Fruit fly (Drosophila melanogaster) whole organism, embryonic: Measurements from ENCODE around the gene CG8420.

ENCODE experiments used
- ATbp ChIP-seq: fragments of 200-800 bp; sonication (Bioruptor generic); optimal IDR thresholded peaks from 2 replicates; lab custom pipeline; 2017; ENCODE audit warnings: missing biosample characterization, mild to moderate bottlenecking, missing genetic modification characterization, missing genetic modification reagents
- Bdp1 ChIP-seq: fragments of 200-800 bp; sonication (Bioruptor generic); optimal IDR thresholded peaks from 3 replicates; lab custom pipeline; 2016; ENCODE audit warnings: missing biosample characterization, missing genetic modification characterization
- CG10147 ChIP-seq: fragments of 200-800 bp; sonication (Bioruptor generic); optimal IDR thresholded peaks from 2 replicates; lab custom pipeline; 2019; ENCODE audit warnings: missing biosample characterization, mild to moderate bottlenecking, missing genetic modification characterization, moderate library complexity
- CG10274 ChIP-seq: fragments of 200-800 bp; sonication (Bioruptor generic); optimal IDR thresholded peaks from 3 replicates; lab custom pipeline; 2017; ENCODE audit warnings: missing biosample characterization, mild to moderate bottlenecking, missing genetic modification characterization
- CG10431 ChIP-seq: fragments of 200-800 bp; sonication (Bioruptor generic); optimal IDR thresholded peaks from 3 replicates; lab custom pipeline; 2018; ENCODE audit warnings: missing biosample characterization, mild to moderate bottlenecking, missing genetic modification characterization
- CG12769 ChIP-seq: fragments of 200-800 bp; sonication (Bioruptor generic); optimal IDR thresholded peaks from 2 replicates; lab custom pipeline; 2019; ENCODE audit warnings: missing biosample characterization, mild to moderate bottlenecking, missing genetic modification characterization, moderate library complexity
- CG14710 ChIP-seq: fragments of 200-800 bp; sonication (Bioruptor generic); optimal IDR thresholded peaks from 3 replicates; lab custom pipeline; 2019; ENCODE audit warnings: missing biosample characterization, mild to moderate bottlenecking, missing genetic modification characterization, moderate library complexity
- CG14965 ChIP-seq: fragments of 200-800 bp; sonication (Bioruptor generic); optimal IDR thresholded peaks from 2 replicates; lab custom pipeline; 2016; ENCODE audit warnings: missing biosample characterization, missing genetic modification characterization, borderline replicate concordance
- CG1602 ChIP-seq: fragments of 200-800 bp; sonication (Bioruptor generic); optimal IDR thresholded peaks from 3 replicates; lab custom pipeline; 2016; ENCODE audit warnings: missing biosample characterization, missing genetic modification characterization
- CG17328 ChIP-seq: fragments of 200-800 bp; sonication (Bioruptor generic); IDR thresholded peaks from 2 replicates; pipeline ENCODE4 v1.3.6; 2022; ENCODE audit warnings: missing biosample characterization, missing genetic modification characterization
- CG17568 ChIP-seq: fragments of 200-800 bp; sonication (Bioruptor generic); optimal IDR thresholded peaks from 2 replicates; lab custom pipeline; 2018; ENCODE audit warnings: missing biosample characterization, mild to moderate bottlenecking, missing genetic modification characterization, moderate library complexity
- CG17802 ChIP-seq: fragments of 200-800 bp; sonication (Bioruptor generic); optimal IDR thresholded peaks from 2 replicates; lab custom pipeline; 2018; ENCODE audit warnings: missing biosample characterization, mild to moderate bottlenecking, missing genetic modification characterization, moderate library complexity
- CG2120 ChIP-seq: fragments of 200-800 bp; sonication (Bioruptor generic); optimal IDR thresholded peaks from 3 replicates; lab custom pipeline; 2016; ENCODE audit warnings: missing biosample characterization, missing genetic modification characterization
- CG2129 ChIP-seq: fragments of 200-800 bp; sonication (Bioruptor generic); IDR thresholded peaks from 2 replicates; pipeline ENCODE4 v1.3.6; 2022; ENCODE audit warnings: missing biosample characterization, missing genetic modification characterization; ENCODE audit not compliant: partially characterized antibody
- CG2712 ChIP-seq: fragments of 200-800 bp; optimal IDR thresholded peaks from 3 replicates; lab custom pipeline; 2019; ENCODE audit warnings: missing biosample characterization, mild to moderate bottlenecking, missing genetic modification characterization, moderate library complexity
- CG3163 ChIP-seq: fragments of 200-800 bp; sonication (Bioruptor generic); optimal IDR thresholded peaks from 3 replicates; lab custom pipeline; 2016; ENCODE audit warnings: missing biosample characterization, missing genetic modification characterization
- CG3838 ChIP-seq: fragments of 200-800 bp; sonication (Bioruptor generic); optimal IDR thresholded peaks from 3 replicates; lab custom pipeline; 2016; ENCODE audit warnings: missing biosample characterization, missing genetic modification characterization
- CG42726 ChIP-seq: fragments of 200-800 bp; sonication (Bioruptor generic); IDR thresholded peaks from 2 replicates; pipeline ENCODE4 v1.3.6; 2022; ENCODE audit warnings: missing biosample characterization, missing genetic modification characterization; ENCODE audit not compliant: partially characterized antibody
- CG4854 ChIP-seq: fragments of 200-800 bp; sonication (Bioruptor generic); optimal IDR thresholded peaks from 2 replicates; lab custom pipeline; 2016; ENCODE audit warnings: missing biosample characterization, missing genetic modification characterization, inconsistent platforms
- CG7372 ChIP-seq: fragments of 200-800 bp; sonication (Bioruptor generic); IDR thresholded peaks from 2 replicates; pipeline ENCODE4 v1.3.6; 2022; ENCODE audit warnings: missing biosample characterization, missing genetic modification characterization
- CG8290 ChIP-seq, 3 experiments: fragments of 200-800 bp; sonication (Bioruptor generic); optimal IDR thresholded peaks; 2 replicates each; lab custom pipeline; 2016 to 2019; ENCODE audit warnings: missing biosample characterization in 3 of 3, missing genetic modification characterization in 3 of 3, mild to moderate bottlenecking in 2 of 3, moderate library complexity in 1 of 3
- CG9797 ChIP-seq: fragments of 200-800 bp; sonication (Bioruptor generic); optimal IDR thresholded peaks from 3 replicates; lab custom pipeline; 2018; ENCODE audit warnings: missing biosample characterization, mild to moderate bottlenecking, missing genetic modification characterization
- CTCF ChIP-seq: fragments of 200-800 bp; sonication (Bioruptor generic); optimal IDR thresholded peaks from 2 replicates; lab custom pipeline; 2017; ENCODE audit warnings: missing biosample characterization, mild to moderate bottlenecking, missing genetic modification characterization, moderate library complexity
- ERR ChIP-seq: fragments of 200-800 bp; sonication (Bioruptor generic); optimal IDR thresholded peaks from 2 replicates; lab custom pipeline; 2016; ENCODE audit warnings: missing biosample characterization, missing genetic modification characterization
- Fer2 ChIP-seq: fragments of 200-800 bp; sonication (Bioruptor generic); optimal IDR thresholded peaks from 2 replicates; lab custom pipeline; 2018; ENCODE audit warnings: missing biosample characterization, mild to moderate bottlenecking, missing genetic modification characterization, moderate library complexity
- HLH3B ChIP-seq: fragments of 200-800 bp; sonication (Bioruptor generic); IDR thresholded peaks from 2 replicates; pipeline ENCODE4 v1.3.6; 2022; ENCODE audit warnings: missing biosample characterization, missing genetic modification characterization
- Hand ChIP-seq: fragments of 200-800 bp; sonication (Bioruptor generic); optimal IDR thresholded peaks from 2 replicates; lab custom pipeline; 2017; ENCODE audit warnings: mild to moderate bottlenecking, missing biosample characterization, missing genetic modification reagents, missing genetic modification characterization
- HmgZ ChIP-seq: fragments of 200-800 bp; sonication (Bioruptor generic); optimal IDR thresholded peaks from 2 replicates; lab custom pipeline; 2018; ENCODE audit warnings: missing biosample characterization, mild to moderate bottlenecking, missing genetic modification characterization
- Mrtf ChIP-seq: fragments of 200-800 bp; sonication (Bioruptor generic); IDR thresholded peaks from 3 replicates; pipeline ENCODE4 v1.3.6; 2022; ENCODE audit warnings: missing biosample characterization, missing genetic modification characterization
- Neu2 ChIP-seq: fragments of 200-800 bp; sonication (Bioruptor generic); optimal IDR thresholded peaks from 3 replicates; lab custom pipeline; 2016; ENCODE audit warnings: missing biosample characterization, missing genetic modification characterization, borderline replicate concordance
- Sox100B ChIP-seq: fragments of 200-800 bp; sonication (Bioruptor generic); optimal IDR thresholded peaks from 3 replicates; lab custom pipeline; 2018; ENCODE audit warnings: missing biosample characterization, mild to moderate bottlenecking, missing genetic modification characterization
- Sox102F ChIP-seq: fragments of 200-800 bp; sonication (Bioruptor generic); optimal IDR thresholded peaks from 2 replicates; lab custom pipeline; 2018; ENCODE audit warnings: missing biosample characterization, mild to moderate bottlenecking, missing genetic modification characterization, moderate library complexity
- Spps ChIP-seq: fragments of 200-800 bp; sonication (Bioruptor generic); optimal IDR thresholded peaks from 2 replicates; lab custom pipeline; 2018; ENCODE audit warnings: missing biosample characterization, mild to moderate bottlenecking, missing genetic modification characterization
- aop ChIP-seq: fragments of 200-800 bp; sonication (Bioruptor generic); IDR thresholded peaks from 2 replicates; pipeline ENCODE4 v1.3.6; 2022; ENCODE audit warnings: missing biosample characterization, missing genetic modification characterization
- dimm ChIP-seq: fragments of 200-800 bp; sonication (Bioruptor generic); IDR thresholded peaks from 2 replicates; pipeline ENCODE4 v1.3.6; 2022; ENCODE audit warnings: missing biosample characterization, missing genetic modification characterization
- hth ChIP-seq: fragments of >200 bp; optimal IDR thresholded peaks from 2 replicates; lab custom pipeline; 2017; ENCODE audit warnings: inconsistent platforms
- ind ChIP-seq: fragments of 200-800 bp; sonication (Bioruptor generic); optimal IDR thresholded peaks from 3 replicates; lab custom pipeline; 2016; ENCODE audit warnings: missing biosample characterization, missing genetic modification characterization
- klu ChIP-seq: fragments of 200-800 bp; sonication (Bioruptor generic); IDR thresholded peaks from 2 replicates; pipeline ENCODE4 v1.3.6; 2022; ENCODE audit warnings: missing biosample characterization, missing genetic modification characterization
- knrl ChIP-seq: fragments of 200-800 bp; sonication (Bioruptor generic); IDR thresholded peaks from 3 replicates; pipeline ENCODE4 v1.3.6; 2022; ENCODE audit warnings: missing biosample characterization, missing genetic modification characterization; ENCODE audit not compliant: partially characterized antibody
- lbe ChIP-seq: fragments of 200-800 bp; sonication (Bioruptor generic); optimal IDR thresholded peaks from 2 replicates; lab custom pipeline; 2016; ENCODE audit warnings: missing biosample characterization, mild to moderate bottlenecking, missing genetic modification characterization
- odd ChIP-seq: fragments of 200-800 bp; sonication (Bioruptor generic); optimal IDR thresholded peaks from 2 replicates; lab custom pipeline; 2017; ENCODE audit warnings: missing biosample characterization, mild to moderate bottlenecking, missing genetic modification characterization
- org-1 ChIP-seq: fragments of 200-800 bp; sonication (Bioruptor generic); optimal IDR thresholded peaks from 2 replicates; lab custom pipeline; 2017; ENCODE audit warnings: missing biosample characterization, missing genetic modification characterization
- otp ChIP-seq: fragments of 200-800 bp; sonication (Bioruptor generic); IDR thresholded peaks from 3 replicates; pipeline ENCODE4, ENCODE4 v1.3.6; 2022; ENCODE audit warnings: missing biosample characterization, missing genetic modification characterization
- shn ChIP-seq: fragments of 200-800 bp; sonication (Bioruptor generic); optimal IDR thresholded peaks from 3 replicates; lab custom pipeline; 2016; ENCODE audit warnings: missing biosample characterization, missing genetic modification characterization
- slp2 ChIP-seq: fragments of 200-800 bp; sonication (Bioruptor generic); optimal IDR thresholded peaks from 2 replicates; lab custom pipeline; 2016; ENCODE audit warnings: missing biosample characterization, missing genetic modification characterization
- tio ChIP-seq: fragments of 200-800 bp; sonication (Bioruptor generic); optimal IDR thresholded peaks from 2 replicates; lab custom pipeline; 2017; ENCODE audit warnings: missing biosample characterization, missing genetic modification characterization, inconsistent platforms
- usp ChIP-seq: fragments of >200 bp; optimal IDR thresholded peaks from 2 replicates; lab custom pipeline; 2017; ENCODE audit warnings: missing biosample characterization, missing genetic modification characterization

Gene CG8420

DNA sequence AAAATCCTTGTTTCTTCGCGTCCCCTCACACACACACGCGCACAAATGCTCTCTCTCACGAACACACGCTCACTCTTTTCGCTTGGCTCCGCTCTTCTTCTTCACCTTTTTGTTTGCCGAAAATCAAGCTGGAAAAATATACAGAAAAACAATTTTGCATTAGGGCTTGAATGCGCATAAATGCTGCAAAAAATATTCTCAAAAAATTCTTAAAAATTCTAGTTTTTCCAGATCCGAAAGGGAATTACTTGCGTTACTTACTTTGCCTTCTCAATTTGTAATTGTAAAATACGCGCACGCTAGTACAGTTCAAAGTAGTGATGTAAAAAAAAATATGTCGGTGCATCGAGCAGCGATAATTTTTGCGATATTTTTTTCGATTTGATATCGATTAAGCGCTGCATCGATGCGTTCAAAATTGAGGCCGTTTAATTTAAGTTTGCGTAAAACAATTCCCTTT is 6.5 kb upstream of the CG8420 start (continued):
- TF ChIP-seq shn (GFP tag; lab: Kevin White, UChicago) (no peak), knrl (GFP tag; lab: Robert Waterston, UW) (peak; percentile 77), slp2 (GFP tag; lab: Kevin White, UChicago) (no peak)

DNA sequence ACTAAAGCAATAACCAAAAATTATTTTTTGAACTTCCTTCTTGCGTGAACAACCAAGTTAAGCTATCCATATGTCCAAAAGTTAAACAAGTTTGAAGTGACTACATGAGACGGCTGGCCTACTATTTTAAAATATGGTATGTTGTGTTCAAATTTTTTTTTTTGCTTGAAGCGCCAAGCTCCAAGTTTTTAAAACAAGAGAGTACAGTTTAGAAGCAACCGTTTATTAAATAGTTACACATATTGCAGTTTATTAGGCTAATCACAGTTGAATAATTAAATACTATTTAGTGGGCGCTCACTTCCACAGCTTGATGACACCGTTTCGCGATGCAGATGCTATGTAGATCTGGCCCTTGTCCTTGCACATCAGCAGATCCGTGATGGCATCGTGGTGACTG is 5.9 kb upstream of the CG8420 start, which contains the start of gene D1:
D1 (minus strand) TSS at position 101 of the 400 bp plus-strand sequence.
- TF ChIP-seq Sox100B (no peak), CG2712 (no peak), Mrtf (GFP tag; lab: Robert Waterston, UW) (no peak), dimm (GFP tag; lab: Robert Waterston, UW) (no peak), CG17568 (GFP tag; lab: Kevin White, UChicago) (no peak), Sox102F (GFP tag; lab: Kevin White, UChicago) (no peak), klu (GFP tag; lab: Robert Waterston, UW) (no peak), CG2120 (no peak), org-1 (GFP tag; lab: Kevin White, UChicago) (no peak), CG2129 (GFP tag; lab: Robert Waterston, UW) (no peak), CG7372 (GFP tag; lab: Robert Waterston, UW) (no peak), HmgZ (tag; lab: Kevin White, UChicago) (no peak), CG4854 (GFP tag; lab: Kevin White, UChicago) (no peak), CG3163 (GFP tag; lab: Kevin White, UChicago) (no peak)

DNA sequence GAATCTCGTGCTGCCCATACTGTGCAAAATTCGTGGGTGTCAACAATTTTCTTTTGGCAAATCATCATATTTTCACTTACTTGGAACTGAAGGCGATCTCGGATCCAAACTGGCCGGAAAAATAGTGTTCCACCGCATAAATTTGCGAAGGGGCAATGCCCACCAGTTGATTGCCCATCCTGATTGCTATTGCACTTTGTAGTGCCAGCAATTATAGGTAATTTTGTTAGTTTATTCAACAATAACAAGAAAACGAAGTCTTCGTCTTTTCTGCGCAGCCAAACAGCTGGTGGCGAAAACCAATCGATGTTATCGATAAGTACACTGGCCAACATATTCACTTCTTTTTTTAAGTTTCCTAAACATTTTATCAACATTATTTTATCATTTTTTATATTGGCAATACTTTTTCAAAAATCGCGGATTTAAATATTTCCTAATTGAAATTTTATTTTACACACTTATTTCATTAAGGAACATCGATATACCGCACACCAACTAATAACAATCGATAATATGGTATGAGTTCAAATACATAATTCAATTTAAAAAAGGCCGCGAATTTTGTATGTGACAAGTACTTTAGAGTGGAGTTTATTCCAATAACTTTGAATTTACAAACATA is 761 bp upstream of the CG8420 start, which contains the start of gene Vps15:
Vps15 (minus strand) TSS at position 294 of the 625 bp plus-strand sequence.
- TF ChIP-seq usp (GFP tag; lab: Kevin White, UChicago), result no peak
- peak; percentile 73 for TF ChIP-seq CG1602 (GFP tag; lab: Kevin White, UChicago)
- no peak for TF ChIP-seq Neu2 (GFP tag; lab: Kevin White, UChicago)
- TF ChIP-seq hth, result no peak
- peak; percentile 90 for TF ChIP-seq CG14710 (tag; lab: Kevin White, UChicago)
- TF ChIP-seq CG12769 (tag; lab: Kevin White, UChicago), result peak; percentile 65
- no peak for TF ChIP-seq tio (GFP tag; lab: Kevin White, UChicago)
- peak; percentile 51 for TF ChIP-seq Spps (tag; lab: Kevin White, UChicago)
- TF ChIP-seq otp, result no peak; the same call in 2 of the 3 replicates
- no peak for TF ChIP-seq CG10274 (GFP tag; lab: Kevin White, UChicago)
- peak; percentile 78 for TF ChIP-seq ind (GFP tag; lab: Kevin White, UChicago)
- peak; percentile 61 for TF ChIP-seq lbe (GFP tag; lab: Kevin White, UChicago)
- TF ChIP-seq CTCF (GFP tag; lab: Kevin White, UChicago), result no peak
- no peak for TF ChIP-seq aop (GFP tag; lab: Robert Waterston, UW)
- no peak for TF ChIP-seq ERR (GFP tag; lab: Kevin White, UChicago)
- peak; percentile 59 for TF ChIP-seq CG8290 (GFP tag; optimal IDR thresholded peaks at IDR 0.05; lab: Kevin White, UChicago)
- TF ChIP-seq CG8290 (tag; optimal IDR thresholded peaks at IDR 0.05; lab: Kevin White, UChicago), result no peak
- peak; percentile 62 for TF ChIP-seq Fer2
- peak; percentile 80 for TF ChIP-seq CG17328 (GFP tag; lab: Robert Waterston, UW)
- TF ChIP-seq ATbp (GFP tag; lab: Kevin White, UChicago), result peak; percentile 6
- TF ChIP-seq CG17802 (tag; lab: Kevin White, UChicago), result peak; percentile 21
- TF ChIP-seq CG3838 (GFP tag; lab: Kevin White, UChicago), result peak; percentile 57
- peak; percentile 17 for TF ChIP-seq odd (GFP tag; lab: Kevin White, UChicago)
- peak; percentile 5 for TF ChIP-seq Bdp1 (GFP tag; lab: Kevin White, UChicago)
- no peak for TF ChIP-seq CG9797 (GFP tag; lab: Kevin White, UChicago)
- TF ChIP-seq HLH3B, result peak; percentile 76
- no peak for TF ChIP-seq CG42726
- TF ChIP-seq CG14965 (GFP tag; lab: Kevin White, UChicago), result no peak
- TF ChIP-seq CG10431 (GFP tag; lab: Kevin White, UChicago), result peak; percentile 18
- peak; percentile 89 for TF ChIP-seq CG10147
- TF ChIP-seq Hand (GFP tag; lab: Kevin White, UChicago), result peak; percentile 27
